Worm (Caenorhabditis elegans) whole organism, mixed stage, embryonic: Measurements from ENCODE around the gene str-134.

Experiments used
- elt-3 ChIP-seq: fragments of 150-350 bp; optimal IDR thresholded peaks from 2 replicates; lab custom pipeline; 2014; ENCODE audit warnings: missing biosample characterization, missing genetic modification characterization
- pha-4 ChIP-seq: fragments of 150-350 bp; optimal IDR thresholded peaks from 2 replicates; lab custom pipeline; 2018; ENCODE audit warnings: missing biosample characterization, missing genetic modification reagents, missing genetic modification characterization

ce11 chrV:774875-775359 is 31.5 kb downstream of the str-134 start, which contains the start of gene srbc-58:
- TF ChIP-seq pha-4 = no peak
- no peak for TF ChIP-seq elt-3 (tag; lab: Kevin White, UChicago)
